Worm (Caenorhabditis elegans): ENCODE data around the gene C33D3.3.

The C33D3.3 gene

DNA sequence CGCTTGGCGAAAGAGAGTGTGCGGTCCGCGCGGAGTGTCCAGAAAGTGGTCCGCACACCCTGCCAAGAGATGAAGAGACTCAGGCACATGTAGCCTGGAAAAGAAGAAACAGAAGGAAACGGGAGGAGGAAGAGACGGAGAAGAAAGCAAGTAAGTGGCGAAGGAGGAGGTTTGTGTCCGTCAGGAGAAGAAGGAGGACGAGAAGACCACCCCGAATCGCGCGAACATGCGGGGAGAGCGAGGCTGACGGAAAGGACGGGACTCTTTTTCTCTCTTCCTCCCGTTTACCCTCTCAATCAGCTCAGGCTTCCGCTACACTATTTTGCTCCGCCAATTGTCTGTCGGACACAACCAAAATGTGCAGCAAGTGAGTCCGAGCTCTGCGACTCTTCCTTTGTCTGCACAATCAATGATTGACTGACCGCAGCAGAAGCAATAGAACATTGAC lies 49.6 kb upstream of the C33D3.3 start (continued):
- TF ChIP-seq ceh-19 (GFP tag; optimal IDR thresholded peaks at IDR 0.05) (peak; percentile 55), tbx-2 (tag; optimal IDR thresholded peaks at IDR 0.05) (peak; percentile 85), ets-4 (tag; optimal IDR thresholded peaks at IDR 0.05) (peak; percentile 53), pat-9 (tag; optimal IDR thresholded peaks at IDR 0.05) (no peak)

DNA sequence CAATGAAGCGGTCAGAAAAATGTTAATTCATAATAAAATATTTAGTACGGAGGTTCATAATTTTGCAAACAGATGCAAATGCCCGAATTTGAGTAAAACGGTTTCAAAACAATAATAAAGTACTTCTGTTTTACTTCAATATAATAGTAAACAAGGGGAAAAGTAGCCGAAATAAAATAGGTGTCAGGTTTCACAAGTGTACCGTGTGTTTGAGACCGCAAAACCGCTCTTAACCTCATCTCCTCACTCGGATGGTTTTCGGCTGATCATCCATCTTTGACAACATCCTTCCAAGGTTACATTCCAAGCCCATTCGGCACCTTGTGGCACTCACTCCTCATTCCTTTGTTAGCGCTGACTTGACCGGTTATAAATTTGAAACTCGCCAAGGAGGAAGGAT lies 47.7 kb upstream of the C33D3.3 start:
- TF ChIP-seq unc-3 (GFP tag; conservative IDR thresholded peaks at IDR 0.05) (no peak), unc-3 (tag; optimal IDR thresholded peaks at IDR 0.05) (no peak), ceh-34 (tag; optimal IDR thresholded peaks at IDR 0.05) (peak; percentile 93)

DNA sequence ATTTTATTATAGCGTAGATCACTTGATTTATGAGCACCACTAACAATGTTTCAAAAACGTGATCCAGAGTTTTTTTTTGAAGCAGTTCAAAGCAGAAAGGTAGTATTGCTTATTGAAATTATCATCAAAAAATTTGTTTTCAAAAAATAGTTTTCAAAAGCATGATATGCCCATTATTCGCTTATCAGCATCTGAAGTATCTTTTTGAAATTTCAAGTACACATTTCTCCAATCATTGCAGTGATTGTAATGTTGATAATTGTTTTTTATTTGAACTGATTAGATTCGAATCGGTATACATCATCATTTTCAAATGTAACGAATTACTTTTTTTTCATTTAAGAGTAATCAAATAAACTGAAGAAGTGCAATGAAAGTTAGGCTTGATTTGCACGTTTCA lies 44.4 kb upstream of the C33D3.3 start:
- no peak for TF ChIP-seq npax-4 (tag; optimal IDR thresholded peaks at IDR 0.05)
- TF ChIP-seq ref-2 (tag; optimal IDR thresholded peaks at IDR 0.05), result no peak
- no peak for TF ChIP-seq hlh-13 (GFP tag; optimal IDR thresholded peaks at IDR 0.05)
- no peak for TF ChIP-seq odd-2 (tag; optimal IDR thresholded peaks at IDR 0.05)
- no peak for TF ChIP-seq pag-3 (tag; optimal IDR thresholded peaks at IDR 0.05; ENCODE audit: borderline replicate concordance)
- TF ChIP-seq K09A11.1 (tag; optimal IDR thresholded peaks at IDR 0.05; ENCODE audit: insufficient read depth), result no peak
- TF ChIP-seq Y22D7AL.16 (tag; optimal IDR thresholded peaks at IDR 0.05), result no peak
- TF ChIP-seq ceh-14 (tag; optimal IDR thresholded peaks at IDR 0.05), result no peak
- TF ChIP-seq T23F11.4 (GFP tag; optimal IDR thresholded peaks at IDR 0.05), result no peak

DNA sequence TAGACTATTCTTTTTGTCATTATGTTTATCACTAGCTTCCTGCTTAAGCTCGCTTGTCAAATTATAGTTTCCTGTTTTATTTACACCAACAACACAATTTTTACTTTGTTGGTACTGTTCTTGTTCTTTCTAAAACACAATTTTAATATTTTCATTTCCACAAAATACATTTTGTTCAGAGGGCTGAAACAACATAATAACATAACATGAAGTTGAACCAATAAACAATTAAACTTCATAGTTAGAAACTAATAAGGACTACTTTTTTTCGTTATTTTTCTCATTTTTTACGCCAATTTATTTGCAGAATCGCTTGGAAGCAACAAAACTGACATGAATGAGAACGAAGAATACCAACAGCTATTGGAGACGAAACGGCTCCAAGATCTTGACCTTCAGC lies 41.3 kb upstream of the C33D3.3 start, which contains the start of gene C39B10.3:
C39B10.3 (plus strand) TSS at position 301 of the 400 bp plus-strand sequence.
- TF ChIP-seq unc-3 (GFP tag; conservative IDR thresholded peaks at IDR 0.05) (no peak), unc-3 (tag; optimal IDR thresholded peaks at IDR 0.05) (no peak), pha-2 (tag; optimal IDR thresholded peaks at IDR 0.05) (no peak), K09A11.1 (tag; optimal IDR thresholded peaks at IDR 0.05; ENCODE audit: insufficient read depth) (no peak), hlh-15 (tag; optimal IDR thresholded peaks at IDR 0.05) (no peak), fkh-10 (GFP tag; optimal IDR thresholded peaks at IDR 0.05) (no peak), unc-55 (GFP tag; optimal IDR thresholded peaks at IDR 0.05) (no peak), ceh-18 (tag; optimal IDR thresholded peaks at IDR 0.05) (no peak)

DNA sequence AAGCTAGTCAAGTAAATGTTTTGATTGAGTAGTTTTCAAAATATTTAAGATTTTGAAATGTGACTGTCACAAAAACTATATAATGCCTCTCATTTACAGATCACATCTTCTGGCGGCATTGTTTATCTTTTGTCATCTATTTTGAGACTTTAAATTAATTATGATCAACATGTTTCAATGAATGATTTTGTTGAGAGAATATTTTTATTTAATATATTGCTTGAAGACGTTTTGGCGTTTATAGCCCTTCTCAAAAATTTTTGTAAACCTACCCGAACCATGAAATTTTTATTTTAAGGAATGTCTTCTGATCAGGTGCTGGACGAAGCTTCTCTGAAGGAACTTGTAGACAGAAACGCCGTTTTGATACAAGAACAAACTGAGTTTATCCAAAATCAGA lies 40.4 kb upstream of the C33D3.3 start, which contains the start of gene C39B10.4:
C39B10.4 (plus strand) TSS at position 301 of the 400 bp plus-strand sequence.
- no peak for TF ChIP-seq tbx-7 (tag; optimal IDR thresholded peaks at IDR 0.05)
- no peak for TF ChIP-seq ceh-2 (tag; optimal IDR thresholded peaks at IDR 0.05)

DNA sequence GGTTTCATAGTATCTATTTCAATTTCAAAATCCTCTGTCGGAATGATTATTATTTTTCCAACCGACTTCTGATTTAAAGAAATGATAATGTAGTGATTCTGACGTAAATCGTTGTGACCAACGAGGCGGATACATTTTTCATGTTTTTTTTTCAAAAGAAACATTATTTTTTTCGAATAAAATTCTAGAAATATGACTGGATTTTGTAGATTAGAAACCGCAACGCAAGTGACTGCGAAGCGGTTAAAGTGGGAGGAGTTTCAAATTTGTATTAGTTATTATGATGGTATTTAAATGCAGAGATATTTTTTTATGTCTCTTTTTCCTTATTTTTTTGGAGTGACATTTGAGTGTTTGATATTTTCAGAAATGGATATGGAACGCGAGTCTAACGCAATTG lies 38.2 kb upstream of the C33D3.3 start, which contains the start of gene C39B10.5:
C39B10.5 (plus strand) TSS at position 362 of the 400 bp plus-strand sequence.
- TF ChIP-seq pat-9 (tag; optimal IDR thresholded peaks at IDR 0.05) (no peak), nhr-232 (tag; optimal IDR thresholded peaks at IDR 0.05) (no peak), npax-4 (tag; optimal IDR thresholded peaks at IDR 0.05) (no peak), ceh-6 (GFP tag; optimal IDR thresholded peaks at IDR 0.05) (no peak), ceh-2 (tag; optimal IDR thresholded peaks at IDR 0.05) (no peak), pqm-1 (tag; optimal IDR thresholded peaks at IDR 0.05) (no peak), unc-55 (GFP tag; optimal IDR thresholded peaks at IDR 0.05) (no peak), elt-4 (tag; optimal IDR thresholded peaks at IDR 0.05) (no peak), K02D7.2 (tag; optimal IDR thresholded peaks at IDR 0.05) (no peak), pha-4 (tag; optimal IDR thresholded peaks at IDR 0.05) (no peak), nhr-11 (tag; optimal IDR thresholded peaks at IDR 0.05) (no peak), pag-3 (tag; optimal IDR thresholded peaks at IDR 0.05; ENCODE audit: borderline replicate concordance) (no peak), ahr-1 (tag; optimal IDR thresholded peaks at IDR 0.05) (no peak), hlh-15 (tag; optimal IDR thresholded peaks at IDR 0.05) (no peak), odd-2 (tag; optimal IDR thresholded peaks at IDR 0.05) (no peak)
